Worm (Caenorhabditis elegans) whole organism, L3 larva: ENCODE results near the gene nhr-282.

Experiments
- ceh-9 ChIP-seq: sonication (generic microtip); optimal IDR thresholded peaks from 2 replicates; lab custom pipeline; 2018; ENCODE audit warnings: missing biosample characterization, missing genetic modification characterization
- jun-1 ChIP-seq: fragments of 150-350 bp; optimal IDR thresholded peaks from 2 replicates; lab custom pipeline; 2014; ENCODE audit warnings: missing biosample characterization, missing genetic modification reagents, missing genetic modification characterization

DNA sequence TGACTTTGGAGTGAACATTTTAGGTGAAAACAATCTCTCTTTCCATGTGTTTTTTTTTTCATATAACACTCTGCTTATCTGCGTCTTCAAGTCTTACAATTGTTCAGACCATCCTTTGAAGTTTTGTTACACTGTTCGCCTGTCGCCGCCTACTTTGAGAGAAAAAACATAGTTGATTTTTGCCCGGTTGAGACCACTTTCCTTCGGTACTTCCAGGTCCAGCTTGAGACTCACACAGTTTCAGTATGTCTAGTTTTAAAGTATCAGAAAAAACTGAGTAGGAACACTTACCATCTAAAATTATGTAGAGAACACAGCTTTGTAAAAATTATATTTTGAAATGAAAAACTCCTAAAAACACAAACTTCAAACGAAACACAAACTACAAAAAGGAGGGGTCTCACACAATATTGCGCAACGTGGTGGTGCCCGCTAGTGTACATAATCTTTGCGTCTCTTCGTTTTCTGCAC, 3.9 kb downstream of the nhr-282 start, which contains the start of the genes fbxa-69 and F54B8.4:
- TF ChIP-seq jun-1 (tag; lab: Kevin White, UChicago) = no peak
- TF ChIP-seq ceh-9 (tag; lab: Kevin White, UChicago) = no peak
